Fruit fly (Drosophila melanogaster) whole organism, wandering third instar larva: Measurements from ENCODE around the gene CG12182.
A peak's percentile ranks its signal among the peaks of the same experiment; 100 is the strongest.

Experiments
- CG32264 ChIP-seq: fragments of 200-800 bp; sonication (Bioruptor generic); optimal IDR thresholded peaks from 2 replicates; lab custom pipeline; 2016; ENCODE audit warnings: missing biosample characterization, missing genetic modification characterization
- CG9705 ChIP-seq: fragments of 200-800 bp; sonication (Bioruptor generic); optimal IDR thresholded peaks from 2 replicates; lab custom pipeline; 2018; ENCODE audit warnings: missing biosample characterization, mild to moderate bottlenecking, missing genetic modification characterization
- CrebA ChIP-seq: fragments of 200-800 bp; sonication (Bioruptor generic); optimal IDR thresholded peaks from 2 replicates; lab custom pipeline; 2016; ENCODE audit warnings: missing biosample characterization, mild to moderate bottlenecking, missing genetic modification characterization, borderline replicate concordance
- Dfd ChIP-seq: fragments of >200 bp; optimal IDR thresholded peaks from 2 replicates; lab custom pipeline; 2017; ENCODE audit warnings: missing biosample characterization, missing genetic modification characterization
- Dif ChIP-seq: fragments of 200-275, 200-300 bp; sonication (Bioruptor generic); optimal IDR thresholded peaks from 2 replicates; lab custom pipeline; 2018; ENCODE audit warnings: missing biosample characterization, missing genetic modification characterization; ENCODE audit not compliant: partially characterized antibody
- HLH106 ChIP-seq: fragments of 200-800 bp; optimal IDR thresholded peaks from 3 replicates; lab custom pipeline; 2019; ENCODE audit warnings: missing biosample characterization, mild to moderate bottlenecking, missing genetic modification characterization, moderate library complexity
- Hnf4 ChIP-seq: fragments of 200-800 bp; sonication (Bioruptor generic); optimal IDR thresholded peaks from 2 replicates; lab custom pipeline; 2016; ENCODE audit warnings: missing biosample characterization, mild to moderate bottlenecking, missing genetic modification characterization
- Hr78 ChIP-seq: fragments of >200 bp; optimal IDR thresholded peaks from 2 replicates; lab custom pipeline; 2017; ENCODE audit warnings: missing biosample characterization, missing genetic modification characterization
- Hr83 ChIP-seq: fragments of 200-300 bp; sonication (Bioruptor generic); optimal IDR thresholded peaks from 2 replicates; lab custom pipeline; 2016; ENCODE audit warnings: missing biosample characterization, mild to moderate bottlenecking, missing genetic modification characterization, moderate library complexity; ENCODE audit not compliant: poor library complexity, severe bottlenecking
- Jra ChIP-seq: sonication (Bioruptor generic); optimal IDR thresholded peaks from 2 replicates; lab custom pipeline; 2016; ENCODE audit warnings: missing biosample characterization, missing genetic modification characterization
- Mio ChIP-seq: sonication (Bioruptor generic); optimal IDR thresholded peaks from 2 replicates; lab custom pipeline; 2016; ENCODE audit warnings: missing biosample characterization, missing genetic modification characterization
- Myc ChIP-seq: fragments of >200 bp; optimal IDR thresholded peaks from 2 replicates; lab custom pipeline; 2017
- N ChIP-seq: fragments of >200 bp; optimal IDR thresholded peaks from 2 replicates; lab custom pipeline; 2018; ENCODE audit warnings: missing biosample characterization, missing external identifiers, missing genetic modification characterization
- OdsH ChIP-seq: fragments of 200-800 bp; sonication (Bioruptor generic); optimal IDR thresholded peaks from 2 replicates; lab custom pipeline; 2016; ENCODE audit warnings: missing biosample characterization, mild to moderate bottlenecking, missing genetic modification characterization
- Rel ChIP-seq, 2 experiments: fragments of 200-800 bp; sonication (Bioruptor generic) in 1 of 2; optimal IDR thresholded peaks; 2 replicates in 1 of 2; 3 replicates in 1 of 2; lab custom pipeline; 2016 to 2019; ENCODE audit warnings: mild to moderate bottlenecking in 2 of 2, missing biosample characterization in 2 of 2, missing genetic modification characterization in 2 of 2, moderate library complexity in 1 of 2
- Sp1 ChIP-seq: fragments of 200-800 bp; sonication (Bioruptor generic); optimal IDR thresholded peaks from 3 replicates; lab custom pipeline; 2019; ENCODE audit warnings: missing biosample characterization, mild to moderate bottlenecking, missing genetic modification characterization, moderate library complexity
- Vsx2 ChIP-seq: fragments of 200-300, 225-300 bp; sonication (Bioruptor generic); optimal IDR thresholded peaks from 2 replicates; lab custom pipeline; 2018; ENCODE audit warnings: missing biosample characterization, missing genetic modification characterization; ENCODE audit not compliant: partially characterized antibody
- br ChIP-seq: fragments of 200-800 bp; sonication (Bioruptor generic); optimal IDR thresholded peaks from 2 replicates; lab custom pipeline; 2016; ENCODE audit warnings: missing biosample characterization, missing genetic modification characterization
- brk ChIP-seq: fragments of 200-800 bp; sonication (Bioruptor generic); optimal IDR thresholded peaks from 2 replicates; lab custom pipeline; 2016; ENCODE audit warnings: missing biosample characterization, mild to moderate bottlenecking, missing genetic modification characterization
- dl ChIP-seq, 2 experiments: fragments of 175-275, 200-275 bp in 1 of 2; fragments of 200-275 bp in 1 of 2; sonication (Bioruptor generic); optimal IDR thresholded peaks; lab custom pipeline; 2018; ENCODE audit warnings: mild to moderate bottlenecking in 2 of 2, missing biosample characterization in 2 of 2, missing genetic modification characterization in 2 of 2, moderate library complexity in 2 of 2; ENCODE audit not compliant: partially characterized antibody in 2 of 2, insufficient read depth in 1 of 2
- dmrt93B ChIP-seq: fragments of 200-800 bp; sonication (Bioruptor generic); optimal IDR thresholded peaks from 2 replicates; lab custom pipeline; 2018; ENCODE audit warnings: missing biosample characterization, mild to moderate bottlenecking, missing genetic modification characterization
- dsf ChIP-seq: sonication (Bioruptor generic); optimal IDR thresholded peaks from 2 replicates; lab custom pipeline; 2016; ENCODE audit warnings: missing biosample characterization, missing genetic modification characterization, borderline replicate concordance
- ey ChIP-seq: fragments of 200-800 bp; sonication (Bioruptor generic); optimal IDR thresholded peaks from 2 replicates; lab custom pipeline; 2016; ENCODE audit warnings: missing biosample characterization, missing genetic modification characterization
- foxo ChIP-seq, 2 experiments: fragments of 200-800 bp; sonication (Bioruptor generic); optimal IDR thresholded peaks; 2 replicates in 1 of 2; 3 replicates in 1 of 2; lab custom pipeline; 2016 to 2017; ENCODE audit warnings: missing biosample characterization in 2 of 2, missing genetic modification characterization in 2 of 2
- fru ChIP-seq: fragments of 200-800 bp; sonication (Bioruptor generic); optimal IDR thresholded peaks from 3 replicates; lab custom pipeline; 2016; ENCODE audit warnings: missing biosample characterization, mild to moderate bottlenecking, missing genetic modification characterization
- h ChIP-seq: fragments of 200-800 bp; sonication (Bioruptor generic); optimal IDR thresholded peaks from 3 replicates; lab custom pipeline; 2016; ENCODE audit warnings: missing biosample characterization, mild to moderate bottlenecking, missing genetic modification characterization
- jim ChIP-seq: fragments of 175-275, 200-325 bp; sonication (Bioruptor generic); optimal IDR thresholded peaks from 2 replicates; lab custom pipeline; 2016; ENCODE audit warnings: missing biosample characterization, mild to moderate bottlenecking, missing genetic modification characterization
- lola ChIP-seq: fragments of >200 bp; optimal IDR thresholded peaks from 2 replicates; lab custom pipeline; 2017; ENCODE audit warnings: missing biosample characterization, missing genetic modification characterization
- pan ChIP-seq: fragments of >200 bp; optimal IDR thresholded peaks from 2 replicates; lab custom pipeline; 2017
- psq ChIP-seq: fragments of 200-800 bp; sonication (Bioruptor generic); optimal IDR thresholded peaks from 3 replicates; lab custom pipeline; 2017; ENCODE audit warnings: missing biosample characterization, mild to moderate bottlenecking, missing genetic modification characterization, moderate library complexity
- rgr ChIP-seq: fragments of 200-800 bp; sonication (Bioruptor generic); optimal IDR thresholded peaks from 3 replicates; lab custom pipeline; 2016; ENCODE audit warnings: missing biosample characterization, mild to moderate bottlenecking, missing genetic modification characterization
- sage ChIP-seq: fragments of 200-800 bp; sonication (Bioruptor generic); optimal IDR thresholded peaks from 2 replicates; lab custom pipeline; 2016; ENCODE audit warnings: missing biosample characterization, mild to moderate bottlenecking, missing genetic modification characterization
- sv ChIP-seq: fragments of 200-800 bp; sonication (Bioruptor generic); optimal IDR thresholded peaks from 3 replicates; lab custom pipeline; 2016; ENCODE audit warnings: missing biosample characterization, missing genetic modification characterization
- tai ChIP-seq: sonication (Bioruptor generic); optimal IDR thresholded peaks from 2 replicates; lab custom pipeline; 2016; ENCODE audit warnings: missing biosample characterization, missing genetic modification characterization
- usp ChIP-seq: fragments of >200 bp; optimal IDR thresholded peaks from 2 replicates; lab custom pipeline; 2017; ENCODE audit warnings: missing biosample characterization, missing genetic modification characterization
- woc ChIP-seq: sonication (Bioruptor generic); optimal IDR thresholded peaks from 2 replicates; lab custom pipeline; 2016; ENCODE audit warnings: missing biosample characterization, mild to moderate bottlenecking, missing genetic modification characterization

Gene CG12182

DNA sequence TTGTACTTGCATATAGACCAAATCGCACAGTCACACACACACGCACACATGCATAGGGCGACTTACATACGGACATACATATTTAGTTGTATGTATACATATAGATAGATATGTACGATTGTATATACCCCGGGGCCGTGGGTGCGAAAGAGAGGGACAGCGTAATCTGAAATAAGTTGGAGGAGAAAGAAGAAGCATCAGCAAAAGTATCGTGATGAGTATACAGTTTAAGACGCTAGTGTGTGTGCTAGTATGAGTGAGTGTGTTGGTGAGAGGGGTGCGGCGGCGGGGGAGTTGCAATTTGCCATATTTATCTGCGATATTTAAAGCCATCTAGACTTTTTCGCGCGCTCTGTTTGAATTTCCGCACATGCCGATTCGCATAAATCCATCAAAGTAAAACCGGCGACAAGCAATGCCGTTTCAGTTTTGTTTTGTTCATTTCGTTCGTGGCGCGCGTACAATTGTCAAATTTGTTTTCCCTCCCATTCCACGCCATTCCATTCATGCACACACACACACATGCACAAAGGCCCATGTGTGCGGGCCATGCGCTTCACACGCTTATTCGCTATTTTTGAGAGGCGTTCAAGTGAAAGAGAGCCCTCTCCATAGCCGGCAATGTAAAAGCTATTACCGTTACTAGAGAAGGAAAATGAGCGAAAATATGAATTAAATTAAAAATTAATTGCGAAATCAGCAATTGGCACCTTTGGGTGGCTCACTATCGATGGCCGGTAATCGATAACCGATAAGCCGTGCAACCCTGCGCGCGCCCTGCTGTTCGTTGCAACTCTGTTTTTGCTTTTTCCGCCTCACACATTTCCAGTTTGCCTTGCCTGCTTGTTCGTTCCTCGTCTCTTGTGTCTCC, 35.8 kb upstream of the CG12182 start (continued):
- TF ChIP-seq tai (GFP tag; lab: Kevin White, UChicago): no peak
- peak; percentile 16 for TF ChIP-seq Mio (GFP tag; lab: Kevin White, UChicago)
- peak; percentile 45 for TF ChIP-seq CG32264 (GFP tag; lab: Kevin White, UChicago)
- peak; percentile 62 for TF ChIP-seq Myc (lab: Kevin White, UChicago)
- TF ChIP-seq Vsx2 (GFP tag; lab: Kevin White, UChicago): no peak
- TF ChIP-seq Dfd (GFP tag; lab: Kevin White, UChicago): no peak
- TF ChIP-seq brk: peak; percentile 40

DNA sequence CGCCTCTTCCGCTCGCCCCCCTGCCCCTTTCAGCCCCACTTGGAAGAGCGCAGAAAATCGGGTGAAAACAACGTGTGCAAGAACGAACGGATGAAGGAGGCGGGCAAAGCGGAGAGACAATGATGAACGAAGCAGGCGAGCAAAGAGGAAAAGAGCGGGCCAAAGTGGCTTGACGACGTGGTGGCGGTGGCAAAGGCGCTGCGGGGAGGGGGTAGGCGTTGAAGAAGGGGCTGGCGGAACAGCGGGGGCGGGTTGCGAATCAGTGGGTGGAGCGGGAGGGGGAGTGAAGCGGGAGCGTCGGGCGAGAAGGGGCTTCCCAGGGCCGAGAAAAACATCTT, 33.4 kb upstream of the CG12182 start:
- TF ChIP-seq fru (no peak), tai (GFP tag; lab: Kevin White, UChicago) (no peak), HLH106 (tag; lab: Kevin White, UChicago) (no peak), dl (GFP tag; optimal IDR thresholded peaks at IDR 0.05; lab: Kevin White, UChicago; ENCODE audit: insufficient read depth in 1 of 2, partially characterized antibody in 2 of 2) (peak in 1 of 2 experiments; percentile 19), rgr (GFP tag; lab: Kevin White, UChicago) (no peak), Rel (GFP tag; optimal IDR thresholded peaks at IDR 0.05; lab: Kevin White, UChicago) (no peak), Rel (tag; optimal IDR thresholded peaks at IDR 0.05; lab: Kevin White, UChicago) (peak; percentile 99), CG9705 (no peak), psq (GFP tag; lab: Kevin White, UChicago) (peak; percentile 100), ey (GFP tag; lab: Kevin White, UChicago) (no peak), CG32264 (GFP tag; lab: Kevin White, UChicago) (no peak), N (GFP tag; lab: Kevin White, UChicago) (no peak), h (peak; percentile 27), Dif (GFP tag; lab: Kevin White, UChicago) (no peak)

- TF ChIP-seq N (GFP tag; lab: Kevin White, UChicago): no peak
- TF ChIP-seq pan (lab: Kevin White, UChicago): no peak
- TF ChIP-seq sv (GFP tag; lab: Kevin White, UChicago): no peak
Measured at dm6 chr3L:2632048-2632762, 32.8 kb upstream of the CG12182 start.

DNA sequence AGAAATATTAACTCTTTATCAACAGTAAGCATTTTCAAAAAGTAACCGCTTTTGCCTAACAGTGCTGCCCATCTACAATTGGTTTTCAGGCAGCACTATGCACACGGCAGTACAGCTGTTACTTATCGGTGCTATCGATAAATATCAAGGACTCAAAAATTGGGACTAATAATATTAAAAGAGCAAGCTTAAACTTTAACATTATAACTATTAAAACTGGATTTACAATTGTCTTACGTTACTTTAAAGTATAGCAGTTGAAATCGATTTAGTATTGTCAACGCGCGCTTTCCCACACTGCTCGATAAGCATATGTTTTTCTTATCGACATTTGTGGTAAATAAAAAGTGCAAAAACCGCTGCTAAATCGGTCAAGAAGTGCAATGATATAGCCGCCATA, 32.0 kb upstream of the CG12182 start, which contains the start of the genes CG42245 and MEP-1:
CG42245 (plus strand) TSS at position 310 of the 400 bp plus-strand sequence.
MEP-1 (plus strand) TSS at position 310 of the 400 bp plus-strand sequence.
- TF ChIP-seq ey (GFP tag; lab: Kevin White, UChicago) (peak; percentile 62), HLH106 (tag; lab: Kevin White, UChicago) (peak; percentile 35), dsf (GFP tag; lab: Kevin White, UChicago) (peak; percentile 71), dl (GFP tag; optimal IDR thresholded peaks at IDR 0.05; lab: Kevin White, UChicago; ENCODE audit: insufficient read depth in 1 of 2, partially characterized antibody in 2 of 2) (no peak), br (GFP tag; lab: Kevin White, UChicago) (peak; percentile 73), Jra (peak; percentile 78), Vsx2 (GFP tag; lab: Kevin White, UChicago) (no peak), rgr (GFP tag; lab: Kevin White, UChicago) (peak; percentile 77), fru (peak; percentile 66), woc (no peak), Hr83 (GFP tag; lab: Kevin White, UChicago) (peak; percentile 64), CG32264 (GFP tag; lab: Kevin White, UChicago) (peak; percentile 48), psq (GFP tag; lab: Kevin White, UChicago) (peak; percentile 1), lola (GFP tag; lab: Kevin White, UChicago) (no peak), Myc (lab: Kevin White, UChicago) (no peak), h (peak; percentile 74), Mio (GFP tag; lab: Kevin White, UChicago) (peak; percentile 18), sv (GFP tag; lab: Kevin White, UChicago) (peak; percentile 28), CrebA (GFP tag; lab: Kevin White, UChicago) (no peak), Sp1 (peak; percentile 24), OdsH (peak; percentile 38), tai (GFP tag; lab: Kevin White, UChicago) (peak; percentile 80), dmrt93B (GFP tag; lab: Kevin White, UChicago) (peak; percentile 15), N (GFP tag; lab: Kevin White, UChicago) (no peak), Hnf4 (GFP tag; lab: Kevin White, UChicago) (peak; percentile 80), Rel (GFP tag; optimal IDR thresholded peaks at IDR 0.05; lab: Kevin White, UChicago) (no peak), Rel (tag; optimal IDR thresholded peaks at IDR 0.05; lab: Kevin White, UChicago) (peak; percentile 50), Hr78 (GFP tag; lab: Kevin White, UChicago) (no peak), jim (GFP tag; lab: Kevin White, UChicago) (no peak), usp (GFP tag; lab: Kevin White, UChicago) (no peak), Dif (GFP tag; lab: Kevin White, UChicago) (no peak), CG9705 (peak; percentile 16), sage (peak; percentile 53), brk (peak; percentile 88), foxo (GFP tag; optimal IDR thresholded peaks at IDR 0.05; lab: Kevin White, UChicago) (peak; percentile 42 to 61), Dfd (GFP tag; lab: Kevin White, UChicago) (no peak), pan (lab: Kevin White, UChicago) (no peak)
